Fruit fly (Drosophila melanogaster) whole organism, adult: ENCODE results near the gene CG45488.
"Not testable (repeated sequence)": the region's sequence is repeated elsewhere in the genome, so short reads cannot be mapped to it uniquely, and the experiment has no call there.

ENCODE experiments used
- CG14711 ChIP-seq: fragments of 200-800 bp; sonication (Bioruptor generic); optimal IDR thresholded peaks from 2 replicates; lab custom pipeline; 2018; ENCODE audit warnings: missing biosample characterization, mild to moderate bottlenecking, missing genetic modification characterization, moderate library complexity
- CG33017 ChIP-seq: fragments of 200-800 bp; sonication (Bioruptor generic); optimal IDR thresholded peaks from 2 replicates; lab custom pipeline; 2018; ENCODE audit warnings: missing biosample characterization, mild to moderate bottlenecking, missing genetic modification characterization, moderate library complexity
- CG5204 ChIP-seq: fragments of 200-800 bp; sonication (Bioruptor generic); optimal IDR thresholded peaks from 2 replicates; lab custom pipeline; 2016; ENCODE audit warnings: missing biosample characterization, missing genetic modification characterization
- CG7045 ChIP-seq: fragments of 200-800 bp; sonication (Bioruptor generic); optimal IDR thresholded peaks from 2 replicates; lab custom pipeline; 2017; ENCODE audit warnings: missing biosample characterization, mild to moderate bottlenecking, missing genetic modification characterization
- CG7101 ChIP-seq: fragments of 200-800 bp; sonication (Bioruptor generic); optimal IDR thresholded peaks from 2 replicates; lab custom pipeline; 2018; ENCODE audit warnings: missing biosample characterization, mild to moderate bottlenecking, missing genetic modification characterization, moderate library complexity
- Clk ChIP-seq: fragments of 200-800 bp; sonication (Bioruptor generic); optimal IDR thresholded peaks from 2 replicates; lab custom pipeline; 2017; ENCODE audit warnings: missing biosample characterization, missing genetic modification characterization
- Crg-1 ChIP-seq: fragments of 200-800 bp; sonication (Bioruptor generic); optimal IDR thresholded peaks from 2 replicates; lab custom pipeline; 2016; ENCODE audit warnings: missing biosample characterization, missing genetic modification characterization
- bab1 ChIP-seq: fragments of 200-800 bp; sonication (Bioruptor generic); optimal IDR thresholded peaks from 3 replicates; lab custom pipeline; 2019; ENCODE audit warnings: missing biosample characterization, mild to moderate bottlenecking, missing genetic modification characterization, moderate library complexity
- cic ChIP-seq: fragments of 200-800 bp; sonication (Bioruptor generic); optimal IDR thresholded peaks from 2 replicates; lab custom pipeline; 2017; ENCODE audit warnings: missing biosample characterization, mild to moderate bottlenecking, missing genetic modification characterization, moderate library complexity
- kay ChIP-seq: fragments of 200-800 bp; sonication (Bioruptor generic); peaks from one replicate; lab custom pipeline; 2016; ENCODE audit warnings: missing biosample characterization, missing genetic modification characterization, borderline replicate concordance
- ovo ChIP-seq: fragments of 200-800 bp; sonication (Bioruptor generic); optimal IDR thresholded peaks from 2 replicates; lab custom pipeline; 2016; ENCODE audit warnings: missing biosample characterization, missing genetic modification characterization
- pad ChIP-seq: fragments of 200-800 bp; sonication (Bioruptor generic); optimal IDR thresholded peaks from 3 replicates; lab custom pipeline; 2017; ENCODE audit warnings: missing biosample characterization, missing genetic modification characterization, mild to moderate bottlenecking, moderate library complexity, missing genetic modification reagents
- tj ChIP-seq: fragments of 200-800 bp; sonication (Bioruptor generic); optimal IDR thresholded peaks from 3 replicates; lab custom pipeline; 2017; ENCODE audit warnings: missing biosample characterization, mild to moderate bottlenecking, missing genetic modification characterization, moderate library complexity
- toe ChIP-seq: fragments of 200-800 bp; sonication (Bioruptor generic); optimal IDR thresholded peaks from 2 replicates; lab custom pipeline; 2016; ENCODE audit warnings: missing biosample characterization, missing genetic modification characterization

- not testable (repeated sequence) for TF ChIP-seq CG5204 (GFP tag; lab: Kevin White, UChicago); CG33017 (tag; lab: Kevin White, UChicago); CG7045 (GFP tag; lab: Kevin White, UChicago); tj (GFP tag; lab: Kevin White, UChicago); kay; CG14711; bab1 (GFP tag; lab: Kevin White, UChicago); Crg-1 (GFP tag; lab: Kevin White, UChicago); toe; ovo (GFP tag; lab: Kevin White, UChicago); Clk (GFP tag; lab: Kevin White, UChicago); pad (GFP tag; lab: Kevin White, UChicago); CG7101 (tag; lab: Kevin White, UChicago); cic (GFP tag; lab: Kevin White, UChicago)
These were observed 33.3 kb upstream of the CG45488 start, which contains the start of gene CG45494 for dm6 chrX:19953508-19953907.
